Fruit fly (Drosophila melanogaster) whole organism, embryonic: ENCODE results near the gene CG14280.
A peak's percentile ranks its signal among the peaks of the same experiment; 100 is the strongest.

Source experiments
- Asciz ChIP-seq: fragments of 200-800 bp; sonication (Bioruptor generic); optimal IDR thresholded peaks from 2 replicates; lab custom pipeline; 2017; ENCODE audit warnings: missing biosample characterization, mild to moderate bottlenecking, missing genetic modification characterization, missing genetic modification reagents
- Bgb ChIP-seq: fragments of 200-800 bp; sonication (Bioruptor generic); IDR thresholded peaks from 2 replicates; pipeline ENCODE4 v1.3.6; 2022; ENCODE audit warnings: missing biosample characterization, missing genetic modification characterization; ENCODE audit not compliant: partially characterized antibody
- BtbVII ChIP-seq: fragments of 200-800 bp; sonication (Bioruptor generic); optimal IDR thresholded peaks from 3 replicates; lab custom pipeline; 2017; ENCODE audit warnings: missing biosample characterization, mild to moderate bottlenecking, missing genetic modification characterization
- CG11560 ChIP-seq: fragments of 200-800 bp; sonication (Bioruptor generic); IDR thresholded peaks from 3 replicates; pipeline ENCODE4 v1.3.6; 2022; ENCODE audit warnings: missing biosample characterization, missing genetic modification characterization
- CG12769 ChIP-seq: fragments of 200-800 bp; sonication (Bioruptor generic); optimal IDR thresholded peaks from 2 replicates; lab custom pipeline; 2019; ENCODE audit warnings: missing biosample characterization, mild to moderate bottlenecking, missing genetic modification characterization, moderate library complexity
- CG14441 ChIP-seq: fragments of 200-800 bp; sonication (Bioruptor generic); IDR thresholded peaks from 2 replicates; pipeline ENCODE4 v1.3.6; 2022; ENCODE audit warnings: missing biosample characterization, missing genetic modification characterization
- CG17829 ChIP-seq: fragments of 200-800 bp; optimal IDR thresholded peaks from 2 replicates; lab custom pipeline; 2019; ENCODE audit warnings: missing biosample characterization, mild to moderate bottlenecking, missing genetic modification characterization, moderate library complexity
- CG2120 ChIP-seq: fragments of 200-800 bp; sonication (Bioruptor generic); optimal IDR thresholded peaks from 3 replicates; lab custom pipeline; 2016; ENCODE audit warnings: missing biosample characterization, missing genetic modification characterization
- CG33557 ChIP-seq: fragments of 200-800 bp; sonication (Bioruptor generic); optimal IDR thresholded peaks from 2 replicates; lab custom pipeline; 2019; ENCODE audit warnings: missing biosample characterization, mild to moderate bottlenecking, missing genetic modification characterization, moderate library complexity
- CG3407 ChIP-seq: fragments of 200-800 bp; sonication (Bioruptor generic); optimal IDR thresholded peaks from 2 replicates; lab custom pipeline; 2018; ENCODE audit warnings: missing biosample characterization, mild to moderate bottlenecking, missing genetic modification characterization
- CG4328 ChIP-seq: fragments of 200-800 bp; sonication (Bioruptor generic); optimal IDR thresholded peaks from 3 replicates; lab custom pipeline; 2017; ENCODE audit warnings: missing biosample characterization, missing genetic modification reagents, missing genetic modification characterization
- CG6765 ChIP-seq: fragments of 200-800 bp; sonication (Bioruptor generic); optimal IDR thresholded peaks from 3 replicates; lab custom pipeline; 2017; ENCODE audit warnings: missing biosample characterization, mild to moderate bottlenecking, missing genetic modification characterization
- CG6813 ChIP-seq: fragments of 200-800 bp; sonication (Bioruptor generic); optimal IDR thresholded peaks from 2 replicates; lab custom pipeline; 2017; ENCODE audit warnings: missing biosample characterization, missing genetic modification characterization, mild to moderate bottlenecking, moderate library complexity, missing genetic modification reagents
- Dll ChIP-seq: fragments of 200-800 bp; sonication (Bioruptor generic); IDR thresholded peaks from 4 replicates; pipeline ENCODE4 v1.3.6; 2022; ENCODE audit warnings: missing biosample characterization, missing genetic modification characterization; ENCODE audit not compliant: partially characterized antibody
- Doc2 ChIP-seq: fragments of 200-800 bp; sonication (Bioruptor generic); IDR thresholded peaks from 2 replicates; pipeline ENCODE4 v1.3.6; 2022; ENCODE audit warnings: missing biosample characterization, missing genetic modification characterization
- HLH4C ChIP-seq: fragments of 200-800 bp; sonication (Bioruptor generic); IDR thresholded peaks from 3 replicates; pipeline ENCODE4 v1.3.6; 2022; ENCODE audit warnings: missing biosample characterization, missing genetic modification characterization; ENCODE audit not compliant: partially characterized antibody
- HLH54F ChIP-seq: fragments of 200-800 bp; sonication (Bioruptor generic); optimal IDR thresholded peaks from 3 replicates; lab custom pipeline; 2016; ENCODE audit warnings: missing biosample characterization, missing genetic modification characterization
- HmgD ChIP-seq: fragments of 200-800 bp; sonication (Bioruptor generic); optimal IDR thresholded peaks from 3 replicates; lab custom pipeline; 2016; ENCODE audit warnings: missing biosample characterization, missing genetic modification characterization
- Kr ChIP-seq: fragments of 200-800 bp; sonication (Bioruptor generic); optimal IDR thresholded peaks from 2 replicates; lab custom pipeline; 2017; ENCODE audit warnings: missing biosample characterization, mild to moderate bottlenecking, missing genetic modification characterization
- MTF-1 ChIP-seq: fragments of 200-800 bp; sonication (Bioruptor generic); optimal IDR thresholded peaks from 2 replicates; lab custom pipeline; 2018; ENCODE audit warnings: missing biosample characterization, mild to moderate bottlenecking, missing genetic modification characterization, borderline replicate concordance
- Mes4 ChIP-seq: fragments of 200-800 bp; sonication (Bioruptor generic); optimal IDR thresholded peaks from 2 replicates; lab custom pipeline; 2016; ENCODE audit warnings: missing biosample characterization, missing genetic modification characterization
- Neu2 ChIP-seq: fragments of 200-800 bp; sonication (Bioruptor generic); optimal IDR thresholded peaks from 3 replicates; lab custom pipeline; 2016; ENCODE audit warnings: missing biosample characterization, missing genetic modification characterization, borderline replicate concordance
- Pdp1 ChIP-seq, 2 experiments: fragments of 200-800 bp; sonication (Bioruptor generic); optimal IDR thresholded peaks; 3 replicates each; lab custom pipeline; 2016; ENCODE audit warnings: missing biosample characterization in 2 of 2, missing genetic modification characterization in 2 of 2, mild to moderate bottlenecking in 1 of 2, moderate library complexity in 1 of 2
- Ravus ChIP-seq: fragments of 200-800 bp; sonication (Bioruptor generic); IDR thresholded peaks from 2 replicates; pipeline ENCODE4 v1.3.6; 2022; ENCODE audit warnings: missing biosample characterization, missing genetic modification characterization
- Scr ChIP-seq: fragments of 200-800 bp; sonication (Bioruptor generic); IDR thresholded peaks from 2 replicates; pipeline ENCODE4 v1.3.6; 2022; ENCODE audit warnings: missing biosample characterization, missing genetic modification characterization; ENCODE audit not compliant: partially characterized antibody
- Spps ChIP-seq: fragments of 200-800 bp; sonication (Bioruptor generic); optimal IDR thresholded peaks from 2 replicates; lab custom pipeline; 2018; ENCODE audit warnings: missing biosample characterization, mild to moderate bottlenecking, missing genetic modification characterization
- ac ChIP-seq: fragments of 200-800 bp; sonication (Bioruptor generic); optimal IDR thresholded peaks from 3 replicates; lab custom pipeline; 2017; ENCODE audit warnings: missing biosample characterization, mild to moderate bottlenecking, missing genetic modification characterization
- amos ChIP-seq: fragments of 200-800 bp; sonication (Bioruptor generic); IDR thresholded peaks from 2 replicates; pipeline ENCODE4 v1.3.6; 2022; ENCODE audit warnings: missing biosample characterization, missing genetic modification characterization; ENCODE audit not compliant: partially characterized antibody
- ash1 ChIP-seq: fragments of 200-800 bp; sonication (Bioruptor generic); optimal IDR thresholded peaks from 2 replicates; lab custom pipeline; 2018; ENCODE audit warnings: missing biosample characterization, mild to moderate bottlenecking, missing genetic modification characterization
- bcd ChIP-seq: fragments of 200-800 bp; sonication (Bioruptor generic); optimal IDR thresholded peaks from 2 replicates; lab custom pipeline; 2017; ENCODE audit warnings: missing biosample characterization, mild to moderate bottlenecking, missing genetic modification characterization
- bsh ChIP-seq, 2 experiments: fragments of 200-800 bp; sonication (Bioruptor generic); optimal IDR thresholded peaks; 2 replicates each; lab custom pipeline; 2017 to 2018; ENCODE audit warnings: mild to moderate bottlenecking in 2 of 2, missing biosample characterization in 2 of 2, missing genetic modification characterization in 2 of 2, moderate library complexity in 1 of 2
- dmrt99B ChIP-seq: fragments of 200-800 bp; sonication (Bioruptor generic); optimal IDR thresholded peaks from 2 replicates; lab custom pipeline; 2018; ENCODE audit warnings: missing biosample characterization, mild to moderate bottlenecking, missing genetic modification characterization, moderate library complexity
- ems ChIP-seq: fragments of 200-800 bp; sonication (Bioruptor generic); optimal IDR thresholded peaks from 3 replicates; lab custom pipeline; 2016; ENCODE audit warnings: missing biosample characterization, missing genetic modification characterization
- gem ChIP-seq: fragments of 200-800 bp; sonication (Bioruptor generic); optimal IDR thresholded peaks from 2 replicates; lab custom pipeline; 2019; ENCODE audit warnings: missing biosample characterization, mild to moderate bottlenecking, missing genetic modification characterization, moderate library complexity
- kni ChIP-seq: fragments of 200-800 bp; sonication (Bioruptor generic); optimal IDR thresholded peaks from 3 replicates; lab custom pipeline; 2017; ENCODE audit warnings: mild to moderate bottlenecking, missing biosample characterization, missing genetic modification reagents, missing genetic modification characterization
- lbe ChIP-seq: fragments of 200-800 bp; sonication (Bioruptor generic); optimal IDR thresholded peaks from 2 replicates; lab custom pipeline; 2016; ENCODE audit warnings: missing biosample characterization, mild to moderate bottlenecking, missing genetic modification characterization
- lilli ChIP-seq: fragments of 200-800 bp; sonication (Bioruptor generic); optimal IDR thresholded peaks from 3 replicates; lab custom pipeline; 2016; ENCODE audit warnings: missing biosample characterization, missing genetic modification characterization
- mirr ChIP-seq: fragments of 200-800 bp; sonication (Bioruptor generic); optimal IDR thresholded peaks from 3 replicates; lab custom pipeline; 2018; ENCODE audit warnings: missing biosample characterization, mild to moderate bottlenecking, missing genetic modification characterization
- mld ChIP-seq: fragments of 200-800 bp; sonication (Bioruptor generic); IDR thresholded peaks from 3 replicates; pipeline ENCODE4 v1.3.6; 2022; ENCODE audit warnings: missing biosample characterization, missing genetic modification characterization; ENCODE audit not compliant: partially characterized antibody
- odd ChIP-seq: fragments of 200-800 bp; sonication (Bioruptor generic); optimal IDR thresholded peaks from 2 replicates; lab custom pipeline; 2017; ENCODE audit warnings: missing biosample characterization, mild to moderate bottlenecking, missing genetic modification characterization
- onecut ChIP-seq: fragments of 200-800 bp; sonication (Bioruptor generic); IDR thresholded peaks from 2 replicates; pipeline ENCODE4 v1.3.6; 2022; ENCODE audit warnings: missing biosample characterization, missing genetic modification characterization
- otp ChIP-seq: fragments of 200-800 bp; sonication (Bioruptor generic); IDR thresholded peaks from 3 replicates; pipeline ENCODE4, ENCODE4 v1.3.6; 2022; ENCODE audit warnings: missing biosample characterization, missing genetic modification characterization
- pfk ChIP-seq: fragments of 200-800 bp; sonication (Bioruptor generic); optimal IDR thresholded peaks from 2 replicates; lab custom pipeline; 2018; ENCODE audit warnings: missing biosample characterization, mild to moderate bottlenecking, missing genetic modification characterization, moderate library complexity
- sqz ChIP-seq: fragments of 200-800 bp; sonication (Bioruptor generic); optimal IDR thresholded peaks from 3 replicates; lab custom pipeline; 2018; ENCODE audit warnings: missing biosample characterization, mild to moderate bottlenecking, missing genetic modification characterization
- tap ChIP-seq: fragments of 200-800 bp; optimal IDR thresholded peaks from 3 replicates; lab custom pipeline; 2019; ENCODE audit warnings: missing biosample characterization, mild to moderate bottlenecking, missing genetic modification characterization, moderate library complexity
- tin ChIP-seq: fragments of 200-800 bp; sonication (Bioruptor generic); optimal IDR thresholded peaks from 3 replicates; lab custom pipeline; 2016; ENCODE audit warnings: missing biosample characterization, missing genetic modification characterization
- unc-4 ChIP-seq: fragments of 200-800 bp; sonication (Bioruptor generic); IDR thresholded peaks from 2 replicates; pipeline ENCODE4 v1.3.6; 2022; ENCODE audit warnings: missing biosample characterization, missing genetic modification characterization; ENCODE audit not compliant: partially characterized antibody
- usp ChIP-seq: fragments of >200 bp; optimal IDR thresholded peaks from 2 replicates; lab custom pipeline; 2017; ENCODE audit warnings: missing biosample characterization, missing genetic modification characterization
- vvl ChIP-seq: fragments of 200-800 bp; sonication (Bioruptor generic); IDR thresholded peaks from 2 replicates; pipeline ENCODE4 v1.3.6; 2022; ENCODE audit warnings: missing biosample characterization, missing genetic modification characterization
- z ChIP-seq: fragments of 200-800 bp; sonication (Bioruptor generic); IDR thresholded peaks from 3 replicates; pipeline ENCODE4 v1.3.6; 2022; ENCODE audit warnings: missing biosample characterization, missing genetic modification characterization

The CG14280 gene

DNA sequence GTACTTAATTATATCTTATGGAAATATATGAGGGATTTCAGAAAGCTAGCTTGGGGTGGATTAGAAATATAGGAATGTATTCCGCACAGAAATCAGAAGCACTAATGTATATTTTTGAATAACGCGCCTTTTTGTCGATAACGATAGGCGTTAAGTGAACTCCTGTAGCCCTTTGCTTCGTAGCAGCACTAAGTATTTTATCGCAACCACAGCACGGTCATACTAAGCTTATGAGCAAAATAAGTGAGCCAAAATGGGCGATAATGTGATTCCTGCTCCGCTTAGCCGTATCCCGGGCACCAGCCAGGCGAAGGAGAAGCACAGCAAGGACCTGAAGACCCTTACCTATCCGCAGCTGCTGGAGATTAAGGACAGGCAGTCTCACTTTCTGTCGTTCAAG, 27.3 kb upstream of the CG14280 start, which contains the start of the genes CG5250 and Polr2M (continued):
- TF ChIP-seq tin (GFP tag; lab: Kevin White, UChicago) (no peak), Ravus (no peak), CG4328 (GFP tag; lab: Kevin White, UChicago) (no peak), Scr (GFP tag; lab: Robert Waterston, UW) (peak; percentile 17; the same call in 1 of the 2 replicates), MTF-1 (GFP tag; lab: Kevin White, UChicago) (no peak), mirr (GFP tag; lab: Kevin White, UChicago) (no peak), dmrt99B (tag; lab: Kevin White, UChicago) (no peak), CG11560 (tag; lab: Robert Waterston, UW) (no peak), CG12769 (tag; lab: Kevin White, UChicago) (no peak), sqz (GFP tag; lab: Kevin White, UChicago) (no peak), HmgD (GFP tag; lab: Kevin White, UChicago) (no peak), usp (GFP tag; lab: Kevin White, UChicago) (no peak), bsh (GFP tag; optimal IDR thresholded peaks at IDR 0.05; lab: Kevin White, UChicago) (no peak), z (GFP tag; lab: Robert Waterston, UW) (0 out of 3 replicates have a peak, but pooled peaks have one; percentile 23), otp (GFP tag; lab: Robert Waterston, UW) (no peak), ems (GFP tag; lab: Kevin White, UChicago) (no peak), CG6813 (GFP tag; lab: Kevin White, UChicago) (no peak), pfk (GFP tag; lab: Kevin White, UChicago) (no peak), kni (GFP tag; lab: Kevin White, UChicago) (no peak), vvl (GFP tag; lab: Robert Waterston, UW) (no peak), CG3407 (no peak), gem (tag; lab: Kevin White, UChicago) (no peak), amos (GFP tag; lab: Robert Waterston, UW) (peak; percentile 13; the same call in 1 of the 2 replicates), unc-4 (GFP tag; lab: Robert Waterston, UW) (0 out of 2 replicates have a peak, but pooled peaks have one; percentile 26), lilli (GFP tag; lab: Kevin White, UChicago) (no peak), Bgb (GFP tag; lab: Robert Waterston, UW) (peak; percentile 14; the same call in 1 of the 2 replicates), Mes4 (no peak), Dll (GFP tag; lab: Robert Waterston, UW) (peak; percentile 27; the same call in 1 of the 4 replicates), Pdp1 (GFP tag; optimal IDR thresholded peaks at IDR 0.05; lab: Kevin White, UChicago) (no peak), onecut (no peak), HLH54F (GFP tag; lab: Kevin White, UChicago) (no peak), Asciz (GFP tag; lab: Kevin White, UChicago) (no peak), lbe (GFP tag; lab: Kevin White, UChicago) (no peak), CG33557 (GFP tag; lab: Kevin White, UChicago) (no peak), CG6765 (no peak), HLH4C (GFP tag; lab: Robert Waterston, UW) (peak; percentile 19; the same call in 1 of the 3 replicates), Kr (GFP tag; lab: Kevin White, UChicago) (no peak), mld (GFP tag; lab: Robert Waterston, UW) (no peak), CG2120 (GFP tag; lab: Kevin White, UChicago) (no peak), CG17829 (tag; lab: Kevin White, UChicago) (no peak), BtbVII (GFP tag; lab: Kevin White, UChicago) (no peak), Doc2 (GFP tag; lab: Robert Waterston, UW) (no peak), Neu2 (no peak), odd (GFP tag; lab: Kevin White, UChicago) (no peak), ash1 (GFP tag; lab: Kevin White, UChicago) (no peak), Spps (tag; lab: Kevin White, UChicago) (no peak), bcd (no peak), CG14441 (GFP tag; lab: Robert Waterston, UW) (no peak), ac (no peak), tap (tag; lab: Kevin White, UChicago) (no peak)
